Fruit fly (Drosophila melanogaster) whole organism, embryonic: Measurements from ENCODE around the gene ldbr.

Experiments used
- ATbp ChIP-seq: fragments of 200-800 bp; sonication (Bioruptor generic); optimal IDR thresholded peaks from 2 replicates; lab custom pipeline; 2017; ENCODE audit warnings: missing biosample characterization, mild to moderate bottlenecking, missing genetic modification characterization, missing genetic modification reagents
- Adf1 ChIP-seq: fragments of 200-800 bp; sonication (Bioruptor generic); IDR thresholded peaks from 2 replicates; pipeline ENCODE4 v1.3.6; 2022; ENCODE audit warnings: missing biosample characterization, missing genetic modification characterization
- Atf3 ChIP-seq: fragments of 200-800 bp; sonication (Bioruptor generic); optimal IDR thresholded peaks from 3 replicates; lab custom pipeline; 2016; ENCODE audit warnings: missing biosample characterization, missing genetic modification characterization
- BtbVII ChIP-seq: fragments of 200-800 bp; sonication (Bioruptor generic); optimal IDR thresholded peaks from 3 replicates; lab custom pipeline; 2017; ENCODE audit warnings: missing biosample characterization, mild to moderate bottlenecking, missing genetic modification characterization
- Bteb2 ChIP-seq: fragments of 200-800 bp; sonication (Bioruptor generic); optimal IDR thresholded peaks from 2 replicates; lab custom pipeline; 2016; ENCODE audit warnings: missing biosample characterization, missing genetic modification characterization
- CG10321 ChIP-seq: fragments of 200-800 bp; sonication (Bioruptor generic); IDR thresholded peaks from 2 replicates; pipeline ENCODE4 v1.3.6; 2022; ENCODE audit warnings: missing biosample characterization, missing genetic modification characterization
- CG10366 ChIP-seq: fragments of 200-800 bp; sonication (Bioruptor generic); IDR thresholded peaks from 2 replicates; pipeline ENCODE4 v1.3.6; 2022; ENCODE audit warnings: missing biosample characterization, missing genetic modification characterization
- CG10565 ChIP-seq: fragments of 200-800 bp; sonication (Bioruptor generic); optimal IDR thresholded peaks from 3 replicates; lab custom pipeline; 2016; ENCODE audit warnings: missing biosample characterization, mild to moderate bottlenecking, missing genetic modification characterization
- CG11093 ChIP-seq: fragments of 200-800 bp; sonication (Bioruptor generic); IDR thresholded peaks from 3 replicates; pipeline ENCODE4 v1.3.6; 2022; ENCODE audit warnings: missing biosample characterization, missing genetic modification characterization
- CG11398 ChIP-seq: fragments of 200-800 bp; sonication (Bioruptor generic); optimal IDR thresholded peaks from 2 replicates; lab custom pipeline; 2016; ENCODE audit warnings: missing biosample characterization, missing genetic modification characterization
- CG12299 ChIP-seq: fragments of 200-800 bp; sonication (Bioruptor generic); optimal IDR thresholded peaks from 2 replicates; lab custom pipeline; 2018; ENCODE audit warnings: missing biosample characterization, mild to moderate bottlenecking, missing genetic modification characterization
- CG13287 ChIP-seq: fragments of 200-800 bp; sonication (Bioruptor generic); IDR thresholded peaks from 2 replicates; pipeline ENCODE4 v1.3.6; 2022; ENCODE audit warnings: missing biosample characterization, missing genetic modification characterization; ENCODE audit not compliant: partially characterized antibody
- CG14050 ChIP-seq: fragments of 200-800 bp; sonication (Bioruptor generic); IDR thresholded peaks from 3 replicates; pipeline ENCODE4 v1.3.6; 2022; ENCODE audit warnings: missing biosample characterization, missing genetic modification characterization
- CG17829 ChIP-seq: fragments of 200-800 bp; optimal IDR thresholded peaks from 2 replicates; lab custom pipeline; 2019; ENCODE audit warnings: missing biosample characterization, mild to moderate bottlenecking, missing genetic modification characterization, moderate library complexity
- CG1792 ChIP-seq: fragments of 200-800 bp; sonication (Bioruptor generic); optimal IDR thresholded peaks from 2 replicates; lab custom pipeline; 2016; ENCODE audit warnings: missing biosample characterization, missing genetic modification characterization
- CG2129 ChIP-seq: fragments of 200-800 bp; sonication (Bioruptor generic); IDR thresholded peaks from 2 replicates; pipeline ENCODE4 v1.3.6; 2022; ENCODE audit warnings: missing biosample characterization, missing genetic modification characterization; ENCODE audit not compliant: partially characterized antibody
- CG4360 ChIP-seq: fragments of 200-800 bp; sonication (Bioruptor generic); IDR thresholded peaks from 2 replicates; pipeline ENCODE4 v1.3.6; 2022; ENCODE audit warnings: missing biosample characterization, missing genetic modification characterization
- CG6683 ChIP-seq: fragments of 200-800 bp; sonication (Bioruptor generic); optimal IDR thresholded peaks from 2 replicates; lab custom pipeline; 2017; ENCODE audit warnings: missing biosample characterization, mild to moderate bottlenecking, missing genetic modification characterization, missing genetic modification reagents
- CG6813 ChIP-seq: fragments of 200-800 bp; sonication (Bioruptor generic); optimal IDR thresholded peaks from 2 replicates; lab custom pipeline; 2017; ENCODE audit warnings: missing biosample characterization, missing genetic modification characterization, mild to moderate bottlenecking, moderate library complexity, missing genetic modification reagents
- CG8281 ChIP-seq: fragments of 200-800 bp; sonication (Bioruptor generic); optimal IDR thresholded peaks from 2 replicates; lab custom pipeline; 2018; ENCODE audit warnings: missing biosample characterization, mild to moderate bottlenecking, missing genetic modification characterization, moderate library complexity
- CG9797 ChIP-seq: fragments of 200-800 bp; sonication (Bioruptor generic); optimal IDR thresholded peaks from 3 replicates; lab custom pipeline; 2018; ENCODE audit warnings: missing biosample characterization, mild to moderate bottlenecking, missing genetic modification characterization
- Dll ChIP-seq: fragments of 200-800 bp; sonication (Bioruptor generic); IDR thresholded peaks from 4 replicates; pipeline ENCODE4 v1.3.6; 2022; ENCODE audit warnings: missing biosample characterization, missing genetic modification characterization; ENCODE audit not compliant: partially characterized antibody
- Dref ChIP-seq: fragments of 200-800 bp; sonication (Bioruptor generic); IDR thresholded peaks from 2 replicates; pipeline ENCODE4 v1.3.6; 2022; ENCODE audit warnings: missing biosample characterization, missing genetic modification characterization
- E2f2 ChIP-seq: fragments of 200-800 bp; sonication (Bioruptor generic); IDR thresholded peaks from 2 replicates; pipeline ENCODE4 v1.3.6; 2022; ENCODE audit warnings: missing biosample characterization, missing genetic modification characterization
- Elba2 ChIP-seq: fragments of 200-800 bp; sonication (Bioruptor generic); optimal IDR thresholded peaks from 3 replicates; lab custom pipeline; 2016; ENCODE audit warnings: missing biosample characterization, missing genetic modification characterization
- Max ChIP-seq: fragments of 200-800 bp; sonication (Bioruptor generic); optimal IDR thresholded peaks from 2 replicates; lab custom pipeline; 2016; ENCODE audit warnings: missing biosample characterization, mild to moderate bottlenecking, missing genetic modification characterization
- Mes4 ChIP-seq: fragments of 200-800 bp; sonication (Bioruptor generic); optimal IDR thresholded peaks from 2 replicates; lab custom pipeline; 2016; ENCODE audit warnings: missing biosample characterization, missing genetic modification characterization
- NFAT ChIP-seq: fragments of 200-800 bp; sonication (Bioruptor generic); IDR thresholded peaks from 2 replicates; pipeline ENCODE4 v1.3.6; 2022; ENCODE audit warnings: missing biosample characterization, missing genetic modification characterization
- NfI ChIP-seq: fragments of 200-800 bp; sonication (Bioruptor generic); optimal IDR thresholded peaks from 3 replicates; lab custom pipeline; 2018; ENCODE audit warnings: missing biosample characterization, mild to moderate bottlenecking, missing genetic modification characterization, moderate library complexity
- Oaz ChIP-seq: fragments of 200-800 bp; sonication (Bioruptor generic); IDR thresholded peaks from 2 replicates; pipeline ENCODE4 v1.3.6; 2022; ENCODE audit warnings: missing biosample characterization, missing genetic modification characterization
- Oli ChIP-seq: fragments of 200-800 bp; sonication (Bioruptor generic); optimal IDR thresholded peaks from 2 replicates; lab custom pipeline; 2018; ENCODE audit warnings: missing biosample characterization, mild to moderate bottlenecking, missing genetic modification characterization, moderate library complexity
- Ptx1 ChIP-seq: fragments of 200-800 bp; sonication (Bioruptor generic); IDR thresholded peaks from 2 replicates; pipeline ENCODE4 v1.3.6; 2022; ENCODE audit warnings: missing biosample characterization, missing genetic modification characterization
- Sin3A ChIP-seq: fragments of >200 bp; optimal IDR thresholded peaks from 2 replicates; lab custom pipeline; 2018
- Trl ChIP-seq, 3 experiments: fragments of >200 bp in 2 of 3; fragments of 200-800 bp in 1 of 3; sonication (Bioruptor generic) in 1 of 3; optimal IDR thresholded peaks; 2 replicates in 1 of 3; 3 replicates in 2 of 3; lab custom pipeline; 2016 to 2017; ENCODE audit warnings: missing biosample characterization in 1 of 3, missing genetic modification characterization in 1 of 3
- Vsx1 ChIP-seq: fragments of 200-800 bp; sonication (Bioruptor generic); optimal IDR thresholded peaks from 2 replicates; lab custom pipeline; 2017; ENCODE audit warnings: missing biosample characterization, mild to moderate bottlenecking, missing genetic modification characterization, missing genetic modification reagents
- cad ChIP-seq: fragments of >200 bp; optimal IDR thresholded peaks from 2 replicates; lab custom pipeline; 2017; ENCODE audit warnings: missing biosample characterization, missing genetic modification characterization
- da ChIP-seq: fragments of 200-800 bp; sonication (Bioruptor generic); optimal IDR thresholded peaks from 2 replicates; lab custom pipeline; 2016; ENCODE audit warnings: missing biosample characterization, missing genetic modification characterization
- dan ChIP-seq: fragments of 200-800 bp; sonication (Bioruptor generic); IDR thresholded peaks from 2 replicates; pipeline ENCODE4 v1.3.6; 2022; ENCODE audit warnings: missing biosample characterization, missing genetic modification characterization
- ewg ChIP-seq: fragments of 200-800 bp; sonication (Bioruptor generic); optimal IDR thresholded peaks from 3 replicates; lab custom pipeline; 2017; ENCODE audit warnings: mild to moderate bottlenecking, missing biosample characterization, missing genetic modification reagents, missing genetic modification characterization
- eyg ChIP-seq: fragments of 200-800 bp; sonication (Bioruptor generic); optimal IDR thresholded peaks from 3 replicates; lab custom pipeline; 2016; ENCODE audit warnings: missing biosample characterization, missing genetic modification characterization
- fd3F ChIP-seq: fragments of 200-800 bp; sonication (Bioruptor generic); optimal IDR thresholded peaks from 2 replicates; lab custom pipeline; 2018; ENCODE audit warnings: missing biosample characterization, mild to moderate bottlenecking, missing genetic modification characterization, moderate library complexity
- luna ChIP-seq: fragments of 200-800 bp; sonication (Bioruptor generic); optimal IDR thresholded peaks from 2 replicates; lab custom pipeline; 2016; ENCODE audit warnings: missing biosample characterization, missing genetic modification characterization
- maf-S ChIP-seq: fragments of 200-800 bp; sonication (Bioruptor generic); optimal IDR thresholded peaks from 2 replicates; lab custom pipeline; 2016; ENCODE audit warnings: missing biosample characterization, missing genetic modification characterization
- nau ChIP-seq: fragments of 200-800 bp; sonication (Bioruptor generic); optimal IDR thresholded peaks from 3 replicates; lab custom pipeline; 2017; ENCODE audit warnings: missing biosample characterization, mild to moderate bottlenecking, missing genetic modification characterization, missing genetic modification reagents
- otp ChIP-seq: fragments of 200-800 bp; sonication (Bioruptor generic); IDR thresholded peaks from 3 replicates; pipeline ENCODE4, ENCODE4 v1.3.6; 2022; ENCODE audit warnings: missing biosample characterization, missing genetic modification characterization
- psq ChIP-seq: fragments of 200-800 bp; sonication (Bioruptor generic); optimal IDR thresholded peaks from 2 replicates; lab custom pipeline; 2017; ENCODE audit warnings: missing biosample characterization, missing genetic modification characterization
- sr ChIP-seq: fragments of 200-800 bp; sonication (Bioruptor generic); IDR thresholded peaks from 3 replicates; pipeline ENCODE4 v1.3.6; 2022; ENCODE audit warnings: missing biosample characterization, missing genetic modification characterization
- tx ChIP-seq: fragments of 200-800 bp; sonication (Bioruptor generic); optimal IDR thresholded peaks from 2 replicates; lab custom pipeline; 2016; ENCODE audit warnings: missing biosample characterization, missing genetic modification characterization
- wor ChIP-seq: fragments of 200-800 bp; sonication (Bioruptor generic); IDR thresholded peaks from 2 replicates; pipeline ENCODE4 v1.3.6; 2022; ENCODE audit warnings: missing biosample characterization, missing genetic modification characterization
- zfh2 ChIP-seq: fragments of 200-800 bp; sonication (Bioruptor generic); optimal IDR thresholded peaks from 2 replicates; lab custom pipeline; 2016; ENCODE audit warnings: missing biosample characterization, missing genetic modification characterization

Gene ldbr

DNA sequence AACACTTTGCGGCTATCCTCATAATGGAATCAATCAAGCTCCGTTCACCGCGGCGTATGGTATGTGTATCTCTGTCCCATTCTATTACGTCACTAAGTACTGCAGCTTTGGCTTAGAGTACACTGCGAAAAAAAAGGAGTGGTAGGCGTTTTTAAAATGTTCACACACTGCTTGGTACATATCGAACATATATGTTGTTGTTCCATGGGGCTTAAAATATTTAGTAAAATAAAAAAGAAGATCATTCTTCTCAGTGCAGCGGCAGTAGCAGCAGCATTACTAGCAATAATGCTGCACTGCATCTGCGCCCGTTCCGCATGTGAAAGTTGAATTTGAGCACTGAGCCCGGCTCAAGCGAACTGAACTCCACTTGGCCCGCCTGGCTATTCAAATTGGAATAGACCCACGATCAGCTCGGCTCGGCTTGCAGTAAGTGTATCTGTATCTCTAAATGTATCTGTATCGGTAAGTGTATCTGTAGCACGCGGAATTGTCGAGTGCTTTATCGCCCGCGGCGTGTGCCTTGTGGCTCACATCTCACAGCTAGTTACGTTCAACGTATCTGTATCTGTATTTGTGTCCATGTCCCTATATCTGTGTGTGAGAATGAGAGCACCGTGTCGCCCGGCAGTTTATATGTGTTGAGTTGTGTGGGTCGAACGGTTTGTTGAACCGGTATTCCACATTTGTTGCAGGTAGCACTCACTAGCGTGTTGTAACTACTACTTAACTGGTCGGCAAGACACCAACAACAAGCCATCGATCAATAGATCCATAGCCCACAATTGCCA lies 31.8 kb downstream of the ldbr start (continued):
- TF ChIP-seq Vsx1 (GFP tag; lab: Kevin White, UChicago) (no peak), eyg (no peak), dan (no peak), otp (peak; percentile 44; the same call in 1 of the 3 replicates), ATbp (GFP tag; lab: Kevin White, UChicago) (peak; percentile 58), Adf1 (GFP tag; lab: Robert Waterston, UW) (no peak), wor (GFP tag; lab: Robert Waterston, UW) (peak; percentile 39; the same call in 1 of the 2 replicates), tx (GFP tag; lab: Kevin White, UChicago) (no peak), CG6813 (GFP tag; lab: Kevin White, UChicago) (peak; percentile 41), ewg (GFP tag; lab: Kevin White, UChicago) (peak; percentile 43), E2f2 (GFP tag; lab: Robert Waterston, UW) (no peak), CG12299 (tag; lab: Kevin White, UChicago) (no peak), psq (GFP tag; lab: Kevin White, UChicago) (no peak), CG13287 (GFP tag; lab: Robert Waterston, UW) (no peak), CG10366 (GFP tag; lab: Robert Waterston, UW) (peak; percentile 67), Elba2 (GFP tag; lab: Kevin White, UChicago) (no peak), CG11398 (GFP tag; lab: Kevin White, UChicago) (no peak), luna (GFP tag; lab: Kevin White, UChicago) (no peak), CG6683 (no peak), CG14050 (GFP tag; lab: Robert Waterston, UW) (peak; percentile 57), CG17829 (tag; lab: Kevin White, UChicago) (no peak), maf-S (GFP tag; lab: Kevin White, UChicago) (no peak), CG8281 (tag; lab: Kevin White, UChicago) (peak; percentile 3), Mes4 (GFP tag; lab: Kevin White, UChicago) (peak; percentile 34), Ptx1 (GFP tag; lab: Robert Waterston, UW) (peak; percentile 68), CG11093 (peak; percentile 26; the same call in 1 of the 3 replicates), cad (GFP tag; lab: Kevin White, UChicago) (no peak), nau (peak; percentile 62), Max (GFP tag; lab: Kevin White, UChicago) (peak; percentile 29), NFAT (GFP tag; lab: Robert Waterston, UW) (no peak), CG1792 (GFP tag; lab: Kevin White, UChicago) (no peak), CG9797 (GFP tag; lab: Kevin White, UChicago) (no peak), Oli (peak; percentile 76), Trl (optimal IDR thresholded peaks at IDR 0.05; lab: Kevin White, UChicago) (no peak), Trl (GFP tag; optimal IDR thresholded peaks at IDR 0.05; lab: Kevin White, UChicago) (no peak), Oaz (GFP tag; lab: Robert Waterston, UW) (no peak), NfI (GFP tag; lab: Kevin White, UChicago) (peak; percentile 57), CG10321 (GFP tag; lab: Robert Waterston, UW) (no peak), Sin3A (lab: Kevin White, UChicago) (no peak), zfh2 (GFP tag; lab: Kevin White, UChicago) (no peak), Atf3 (GFP tag; lab: Kevin White, UChicago) (peak; percentile 54), BtbVII (GFP tag; lab: Kevin White, UChicago) (peak; percentile 42), fd3F (no peak), CG4360 (GFP tag; lab: Robert Waterston, UW) (peak; percentile 27; the same call in 1 of the 2 replicates), sr (peak; percentile 54; the same call in 2 of the 3 replicates), da (GFP tag; lab: Kevin White, UChicago) (no peak), Bteb2 (GFP tag; lab: Kevin White, UChicago) (no peak), CG2129 (GFP tag; lab: Robert Waterston, UW) (no peak), CG10565 (GFP tag; lab: Kevin White, UChicago) (no peak), Dll (no peak), Dref (no peak)
